Worm (Caenorhabditis elegans) whole organism, L4 larva: Measurements from ENCODE around the gene oac-21.

Experiments used
- F44E2.7 ChIP-seq: fragments of 200-800 bp; sonication (Bioruptor generic); IDR thresholded peaks from 2 replicates; pipeline ENCODE4 v2.1.2; 2022; ENCODE audit warnings: missing genetic modification characterization, missing compliant biosample characterization
- Y105C5A.15 ChIP-seq: fragments of 200-800 bp; sonication (Bioruptor generic); IDR thresholded peaks from 2 replicates; pipeline ENCODE4 v1.3.6; 2022; ENCODE audit warnings: missing genetic modification characterization, missing compliant biosample characterization
- Y75B8A.6 ChIP-seq: fragments of 200-800 bp; sonication (Bioruptor generic); IDR thresholded peaks from 2 replicates; pipeline ENCODE4 v1.3.6; 2022; ENCODE audit warnings: missing genetic modification reagents, missing genetic modification characterization, missing compliant biosample characterization
- ZK337.2 ChIP-seq: fragments of 200-800 bp; sonication (Bioruptor generic); IDR thresholded peaks from 2 replicates; pipeline ENCODE4 v1.3.6; 2022; ENCODE audit warnings: missing genetic modification reagents, missing genetic modification characterization, missing compliant biosample characterization
- ZK546.5 ChIP-seq, 2 experiments: sonication (generic microtip); optimal IDR thresholded peaks; 2 replicates each; lab custom pipeline; 2017; ENCODE audit warnings: missing biosample characterization in 2 of 2, missing genetic modification characterization in 2 of 2
- arid-1 ChIP-seq: fragments of 200-800 bp; sonication (Bioruptor generic); conservative IDR thresholded peaks from 2 replicates; pipeline ENCODE4 v1.3.6; 2022; ENCODE audit warnings: missing genetic modification reagents, missing genetic modification characterization, missing compliant biosample characterization
- ceh-20 ChIP-seq: fragments of 200-800 bp; sonication (Bioruptor generic); IDR thresholded peaks from 2 replicates; pipeline ENCODE4 v1.3.6; 2022; ENCODE audit warnings: missing genetic modification reagents, missing genetic modification characterization, missing compliant biosample characterization
- ceh-32 ChIP-seq: sonication (generic microtip); optimal IDR thresholded peaks from 2 replicates; lab custom pipeline; 2016; ENCODE audit warnings: mild to moderate bottlenecking, missing genetic modification characterization, missing compliant biosample characterization; ENCODE audit not compliant: poor library complexity
- daf-16 ChIP-seq, 3 experiments: sonication (generic microtip); optimal IDR thresholded peaks; 2 replicates each; lab custom pipeline; 2016 to 2017; ENCODE audit warnings: missing genetic modification characterization in 3 of 3, missing genetic modification reagents in 3 of 3, mild to moderate bottlenecking in 2 of 3, missing compliant biosample characterization in 2 of 3, missing biosample characterization in 1 of 3, moderate library complexity in 1 of 3
- dmd-6 ChIP-seq: fragments of 200-800 bp; sonication (Bioruptor generic); IDR thresholded peaks from 2 replicates; pipeline ENCODE4 v1.3.6; 2022; ENCODE audit warnings: missing genetic modification reagents, missing genetic modification characterization, missing compliant biosample characterization
- dpl-1 ChIP-seq: fragments of 150-350 bp; optimal IDR thresholded peaks from 2 replicates; lab custom pipeline; 2014; ENCODE audit warnings: missing biosample characterization, missing genetic modification reagents, missing genetic modification characterization
- dve-1 ChIP-seq: sonication (generic microtip); optimal IDR thresholded peaks from 2 replicates; lab custom pipeline; 2017; ENCODE audit warnings: antibody characterized with exemption, mild to moderate bottlenecking, missing genetic modification characterization, missing compliant biosample characterization; ENCODE audit not compliant: insufficient read depth
- hif-1 ChIP-seq, 2 experiments: sonication (generic microtip); optimal IDR thresholded peaks; 2 replicates each; lab custom pipeline; 2016 to 2017; ENCODE audit warnings: missing compliant biosample characterization in 2 of 2, missing genetic modification characterization in 2 of 2, missing genetic modification reagents in 2 of 2, missing genotype in 2 of 2, mild to moderate bottlenecking in 1 of 2
- hlh-11 ChIP-seq: fragments of 200-800 bp; sonication (Bioruptor generic); optimal IDR thresholded peaks from 2 replicates; lab custom pipeline; 2018; ENCODE audit warnings: mild to moderate bottlenecking, missing genetic modification characterization, missing compliant biosample characterization
- hlh-30 ChIP-seq: sonication (generic microtip); optimal IDR thresholded peaks from 2 replicates; lab custom pipeline; 2017; ENCODE audit warnings: antibody characterized with exemption, mild to moderate bottlenecking, missing genetic modification characterization, missing compliant biosample characterization; ENCODE audit not compliant: insufficient read depth
- jun-1 ChIP-seq: fragments of 150-350 bp; optimal IDR thresholded peaks from 2 replicates; lab custom pipeline; 2014; ENCODE audit warnings: missing biosample characterization, missing genetic modification reagents, missing genetic modification characterization
- lin-1 ChIP-seq: fragments of 200-800 bp; sonication (Bioruptor generic); IDR thresholded peaks from 2 replicates; pipeline ENCODE4 v1.3.6; 2022; ENCODE audit warnings: missing genetic modification reagents, missing genetic modification characterization, missing compliant biosample characterization
- lin-13 ChIP-seq: fragments of 150-350 bp; optimal IDR thresholded peaks from 2 replicates; lab custom pipeline; 2014; ENCODE audit warnings: missing biosample characterization, missing genetic modification reagents, missing genetic modification characterization
- lin-38 ChIP-seq: fragments of 200-800 bp; sonication (Bioruptor generic); IDR thresholded peaks from 2 replicates; pipeline ENCODE4 v1.3.6; 2022; ENCODE audit warnings: missing genetic modification reagents, missing genetic modification characterization, missing compliant biosample characterization
- madf-5 ChIP-seq, 2 experiments: fragments of 200-800 bp; sonication (Bioruptor generic); IDR thresholded peaks; 2 replicates each; pipeline ENCODE4 v1.3.6; 2022; ENCODE audit warnings: missing compliant biosample characterization in 2 of 2, missing genetic modification characterization in 2 of 2
- mdl-1 ChIP-seq, 2 experiments: fragments of 150-350 bp in 1 of 2; sonication (generic microtip) in 1 of 2; optimal IDR thresholded peaks; 2 replicates each; lab custom pipeline; 2014 to 2017; ENCODE audit warnings: missing biosample characterization in 2 of 2, missing genetic modification characterization in 2 of 2
- mdt-29 ChIP-seq: fragments of 200-800 bp; sonication (Bioruptor generic); IDR thresholded peaks from 2 replicates; pipeline ENCODE4 v1.3.6; 2022; ENCODE audit warnings: missing genetic modification reagents, missing genetic modification characterization, missing compliant biosample characterization
- mep-1 ChIP-seq: fragments of 150-350 bp; sonication (generic microtip); optimal IDR thresholded peaks from 3 replicates; lab custom pipeline; 2014; ENCODE audit warnings: missing biosample characterization, missing genetic modification characterization
- mes-2 ChIP-seq: sonication (generic microtip); optimal IDR thresholded peaks from 2 replicates; lab custom pipeline; 2016; ENCODE audit warnings: missing genotype, mild to moderate bottlenecking, missing genetic modification characterization, missing compliant biosample characterization; ENCODE audit not compliant: poor library complexity, severe bottlenecking
- nhr-28 ChIP-seq: fragments of 150-350 bp; optimal IDR thresholded peaks from 2 replicates; lab custom pipeline; 2014; ENCODE audit warnings: missing biosample characterization, missing genetic modification characterization
- nhr-42 ChIP-seq: fragments of 200-800 bp; sonication (Bioruptor generic); IDR thresholded peaks from 2 replicates; pipeline ENCODE4 v1.3.6; 2022; ENCODE audit warnings: missing genetic modification characterization, missing compliant biosample characterization
- nhr-48 ChIP-seq: sonication (generic microtip); optimal IDR thresholded peaks from 2 replicates; lab custom pipeline; 2016; ENCODE audit warnings: mild to moderate bottlenecking, missing genetic modification characterization, missing compliant biosample characterization
- nhr-6 ChIP-seq: fragments of 150-350 bp; optimal IDR thresholded peaks from 2 replicates; lab custom pipeline; 2014; ENCODE audit warnings: missing biosample characterization, missing genetic modification characterization
- pha-4 ChIP-seq, 2 experiments: fragments of 150-350 bp in 1 of 2; fragments of 200-800 bp in 1 of 2; sonication (Bioruptor generic) in 1 of 2; IDR thresholded peaks in 1 of 2; optimal IDR thresholded peaks in 1 of 2; 2 replicates each; pipeline versions ENCODE4 v1.3.6 to Lab custom; 2014 to 2022; ENCODE audit warnings: missing genetic modification characterization in 2 of 2, missing genetic modification reagents in 2 of 2, missing biosample characterization in 1 of 2, missing compliant biosample characterization in 1 of 2
- php-3 ChIP-seq: fragments of 200-800 bp; sonication (Bioruptor generic); IDR thresholded peaks from 2 replicates; pipeline ENCODE4 v1.3.6; 2022; ENCODE audit warnings: missing genetic modification reagents, missing genetic modification characterization, missing compliant biosample characterization
- pqm-1 ChIP-seq: sonication (generic microtip); optimal IDR thresholded peaks from 2 replicates; lab custom pipeline; 2017; ENCODE audit warnings: missing biosample characterization, missing genetic modification characterization
- rbr-2 ChIP-seq: sonication (generic microtip); optimal IDR thresholded peaks from 2 replicates; lab custom pipeline; 2016; ENCODE audit warnings: missing genotype, missing genetic modification characterization, missing compliant biosample characterization
- set-16 ChIP-seq: fragments of 200-800 bp; sonication (Bioruptor generic); IDR thresholded peaks from 2 replicates; pipeline ENCODE4 v1.3.6; 2022; ENCODE audit warnings: missing genetic modification reagents, missing genetic modification characterization, missing compliant biosample characterization
- spr-3 ChIP-seq: fragments of 200-800 bp; sonication (Bioruptor generic); optimal IDR thresholded peaks from 2 replicates; lab custom pipeline; 2018; ENCODE audit warnings: mild to moderate bottlenecking, missing genetic modification characterization, missing compliant biosample characterization
- unc-39 ChIP-seq: sonication (generic microtip); optimal IDR thresholded peaks from 2 replicates; lab custom pipeline; 2017; ENCODE audit warnings: missing biosample characterization, missing genetic modification characterization
- zfp-2 ChIP-seq: sonication (generic microtip); optimal IDR thresholded peaks from 2 replicates; lab custom pipeline; 2016; ENCODE audit warnings: mild to moderate bottlenecking, missing genetic modification characterization, missing compliant biosample characterization
- ztf-11 ChIP-seq: fragments of 150-350 bp; optimal IDR thresholded peaks from 2 replicates; lab custom pipeline; 2014; ENCODE audit warnings: missing biosample characterization, missing genetic modification characterization
- ztf-7 ChIP-seq: fragments of 150-350 bp; optimal IDR thresholded peaks from 2 replicates; lab custom pipeline; 2014; ENCODE audit warnings: missing biosample characterization, missing genetic modification characterization

oac-21 gene

ce11 chrIV:3874417-3874816 is 14.6 kb upstream of the oac-21 start (continued):
- TF ChIP-seq dpl-1 (GFP tag; lab: Kevin White, UChicago): peak; percentile 34
- no peak for TF ChIP-seq ceh-32 (tag; lab: Kevin White, UChicago)
- peak; percentile 64 for TF ChIP-seq dmd-6 (GFP tag; lab: Robert Waterston, UW)
- TF ChIP-seq hlh-11 (tag; lab: Kevin White, UChicago): peak; percentile 71
- TF ChIP-seq mes-2 (tag; lab: Kevin White, UChicago): peak; percentile 43
- no peak for TF ChIP-seq Y75B8A.6 (GFP tag; lab: Robert Waterston, UW)

DNA sequence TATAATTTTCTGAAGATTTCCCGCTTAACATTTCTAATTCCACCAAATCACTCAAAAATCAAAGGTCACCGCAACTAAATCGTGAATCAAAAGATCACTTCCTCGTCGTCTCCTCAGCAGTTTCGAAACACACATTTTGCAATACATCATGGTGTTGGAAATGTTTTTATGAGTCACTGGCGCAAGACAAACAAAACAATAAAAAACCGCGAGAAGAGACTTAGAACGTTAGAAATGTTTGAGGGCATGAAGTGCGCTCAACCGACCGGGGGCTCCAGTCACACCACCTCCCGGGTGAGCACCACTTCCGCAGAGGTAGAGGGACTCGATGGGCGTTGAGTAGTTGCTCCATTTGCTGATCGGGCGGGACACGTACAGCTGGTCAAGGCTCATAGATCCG is 13.8 kb upstream of the oac-21 start:
- TF ChIP-seq nhr-6 (tag; lab: Kevin White, UChicago): peak; percentile 86
- peak in 1 of 2 experiments; percentile 7 for TF ChIP-seq daf-16 (GFP tag; optimal IDR thresholded peaks at IDR 0.05; lab: Kevin White, UChicago)
- peak; percentile 78 for TF ChIP-seq daf-16 (tag; optimal IDR thresholded peaks at IDR 0.05; lab: Kevin White, UChicago)
- TF ChIP-seq lin-38 (GFP tag; lab: Robert Waterston, UW): no peak
- peak; percentile 24 for TF ChIP-seq pqm-1 (tag; lab: Kevin White, UChicago)
- no peak for TF ChIP-seq madf-5 (GFP tag; IDR thresholded peaks at IDR 0.05; lab: Robert Waterston, UW)
- TF ChIP-seq pha-4 (GFP tag; IDR thresholded peaks at IDR 0.05; lab: Robert Waterston, UW): no peak
- TF ChIP-seq pha-4 (tag; optimal IDR thresholded peaks at IDR 0.05; lab: Kevin White, UChicago): peak; percentile 38
- TF ChIP-seq ZK337.2 (GFP tag; lab: Robert Waterston, UW): no peak
- TF ChIP-seq lin-1 (GFP tag; lab: Robert Waterston, UW): no peak
- no peak for TF ChIP-seq arid-1 (GFP tag; lab: Robert Waterston, UW)
- TF ChIP-seq nhr-42: no peak
- peak; percentile 73 for TF ChIP-seq dmd-6 (GFP tag; lab: Robert Waterston, UW)
- TF ChIP-seq hlh-30 (tag; lab: Kevin White, UChicago): peak; percentile 73
- TF ChIP-seq mes-2 (tag; lab: Kevin White, UChicago): peak; percentile 57
- peak; percentile 57 for TF ChIP-seq set-16 (GFP tag; lab: Robert Waterston, UW)
- no peak for TF ChIP-seq ZK546.5 (tag; optimal IDR thresholded peaks at IDR 0.05; lab: Kevin White, UChicago)
- no peak for TF ChIP-seq jun-1 (tag; lab: Kevin White, UChicago)
- TF ChIP-seq lin-13 (GFP tag; lab: Kevin White, UChicago): peak; percentile 42
- TF ChIP-seq zfp-2 (tag; lab: Kevin White, UChicago): no peak
- TF ChIP-seq ztf-11: no peak
- TF ChIP-seq nhr-28 (tag; lab: Kevin White, UChicago): peak; percentile 7
- no peak for TF ChIP-seq F44E2.7 (GFP tag; lab: Robert Waterston, UW)
- peak; percentile 70 for TF ChIP-seq dve-1 (tag; lab: Kevin White, UChicago)
- TF ChIP-seq hlh-11 (tag; lab: Kevin White, UChicago): peak; percentile 73
- TF ChIP-seq mdt-29 (GFP tag; lab: Robert Waterston, UW): no peak
- no peak for TF ChIP-seq spr-3 (GFP tag; lab: Kevin White, UChicago)
- TF ChIP-seq rbr-2 (tag; lab: Kevin White, UChicago): peak; percentile 17
- TF ChIP-seq mep-1: peak; percentile 68
- TF ChIP-seq unc-39: no peak
- no peak for TF ChIP-seq ztf-7 (tag; lab: Kevin White, UChicago)
- TF ChIP-seq Y105C5A.15: no peak
- 0 out of 2 replicates have a peak, but pooled peaks have one; percentile 45 for TF ChIP-seq ceh-20 (GFP tag; lab: Robert Waterston, UW)
- peak in 1 of 2 experiments; percentile 44 for TF ChIP-seq mdl-1 (tag; optimal IDR thresholded peaks at IDR 0.05; lab: Kevin White, UChicago)
- TF ChIP-seq nhr-48 (tag; lab: Kevin White, UChicago): peak; percentile 22
- TF ChIP-seq hif-1 (tag; optimal IDR thresholded peaks at IDR 0.05; lab: Kevin White, UChicago): peak in 1 of 2 experiments; percentile 41
- TF ChIP-seq php-3 (GFP tag; lab: Robert Waterston, UW): peak; percentile 70
